Fruit fly (Drosophila melanogaster) whole organism, wandering third instar larva: ENCODE measurements around the gene CG9106.

Experiments used
- Abd-B ChIP-seq: fragments of >200 bp; optimal IDR thresholded peaks from 2 replicates; lab custom pipeline; 2017; ENCODE audit warnings: missing biosample characterization, missing genetic modification characterization
- Dfd ChIP-seq: fragments of >200 bp; optimal IDR thresholded peaks from 2 replicates; lab custom pipeline; 2017; ENCODE audit warnings: missing biosample characterization, missing genetic modification characterization
- Hnf4 ChIP-seq: fragments of 200-800 bp; sonication (Bioruptor generic); optimal IDR thresholded peaks from 2 replicates; lab custom pipeline; 2016; ENCODE audit warnings: missing biosample characterization, mild to moderate bottlenecking, missing genetic modification characterization
- Myc ChIP-seq: fragments of >200 bp; optimal IDR thresholded peaks from 2 replicates; lab custom pipeline; 2017
- Rel ChIP-seq, 2 experiments: fragments of 200-800 bp; sonication (Bioruptor generic) in 1 of 2; optimal IDR thresholded peaks; 2 replicates in 1 of 2; 3 replicates in 1 of 2; lab custom pipeline; 2016 to 2019; ENCODE audit warnings: mild to moderate bottlenecking in 2 of 2, missing biosample characterization in 2 of 2, missing genetic modification characterization in 2 of 2, moderate library complexity in 1 of 2
- Sp1 ChIP-seq: fragments of 200-800 bp; sonication (Bioruptor generic); optimal IDR thresholded peaks from 3 replicates; lab custom pipeline; 2019; ENCODE audit warnings: missing biosample characterization, mild to moderate bottlenecking, missing genetic modification characterization, moderate library complexity
- lola ChIP-seq: fragments of >200 bp; optimal IDR thresholded peaks from 2 replicates; lab custom pipeline; 2017; ENCODE audit warnings: missing biosample characterization, missing genetic modification characterization
- pan ChIP-seq: fragments of >200 bp; optimal IDR thresholded peaks from 2 replicates; lab custom pipeline; 2017
- rgr ChIP-seq: fragments of 200-800 bp; sonication (Bioruptor generic); optimal IDR thresholded peaks from 3 replicates; lab custom pipeline; 2016; ENCODE audit warnings: missing biosample characterization, mild to moderate bottlenecking, missing genetic modification characterization
- woc ChIP-seq: sonication (Bioruptor generic); optimal IDR thresholded peaks from 2 replicates; lab custom pipeline; 2016; ENCODE audit warnings: missing biosample characterization, mild to moderate bottlenecking, missing genetic modification characterization

DNA sequence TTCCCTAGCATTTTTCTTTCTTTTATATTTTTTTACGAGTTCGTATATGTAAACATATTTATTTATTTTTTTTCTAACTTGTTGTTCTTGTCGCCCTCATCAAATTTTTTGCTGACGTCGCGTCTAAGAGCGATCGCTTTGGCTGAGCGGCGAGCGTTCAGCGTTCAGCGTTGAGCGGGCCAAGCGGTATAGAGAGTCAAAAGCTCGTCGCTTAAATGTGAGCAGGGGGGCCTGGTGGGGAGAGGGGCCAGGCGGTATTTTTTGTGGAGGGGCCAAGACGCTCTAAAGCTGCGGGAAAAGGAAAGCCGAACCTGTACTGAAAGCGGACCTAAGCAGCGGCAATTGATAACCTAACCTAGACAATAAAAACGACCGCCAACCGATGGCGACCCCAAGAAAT is 29.0 kb upstream of the CG9106 start:
- TF ChIP-seq Myc (lab: Kevin White, UChicago) (no peak), Rel (GFP tag; optimal IDR thresholded peaks at IDR 0.05; lab: Kevin White, UChicago) (no peak), Rel (tag; optimal IDR thresholded peaks at IDR 0.05; lab: Kevin White, UChicago) (peak; percentile 39), lola (GFP tag; lab: Kevin White, UChicago) (no peak), Sp1 (GFP tag; lab: Kevin White, UChicago) (no peak), Abd-B (GFP tag; lab: Kevin White, UChicago) (no peak), rgr (GFP tag; lab: Kevin White, UChicago) (no peak), pan (lab: Kevin White, UChicago) (no peak), Dfd (GFP tag; lab: Kevin White, UChicago) (no peak), Hnf4 (GFP tag; lab: Kevin White, UChicago) (no peak), woc (GFP tag; lab: Kevin White, UChicago) (no peak)
